Worm (Caenorhabditis elegans): ENCODE measurements around the gene K10B2.4.
A peak's percentile ranks its signal among the peaks of the same experiment; 100 is the strongest.

Gene K10B2.4

ce11 chrII:6386467-6386866, 25.7 kb upstream of the K10B2.4 start, which contains the start of gene F58F12.4:
F58F12.4 (plus strand) TSS chrII:6386767.
- no peak for TF ChIP-seq klf-2 (GFP tag; conservative IDR thresholded peaks at IDR 0.05)
- no peak for TF ChIP-seq flt-1 (GFP tag; IDR thresholded peaks at IDR 0.05)
- no peak for TF ChIP-seq ztf-23 (GFP tag; IDR thresholded peaks at IDR 0.05)
- TF ChIP-seq ztf-29 (GFP tag; IDR thresholded peaks at IDR 0.05): no peak
- TF ChIP-seq med-1 (GFP tag; optimal IDR thresholded peaks at IDR 0.05; ENCODE audit: insufficient read depth): no peak
- no peak for TF ChIP-seq tab-1 (GFP tag; IDR thresholded peaks at IDR 0.05)
- no peak for TF ChIP-seq ref-1 (GFP tag; conservative IDR thresholded peaks at IDR 0.05)
- TF ChIP-seq T22C8.4 (GFP tag; IDR thresholded peaks at IDR 0.05): no peak
- TF ChIP-seq cog-1 (tag; optimal IDR thresholded peaks at IDR 0.05): no peak

DNA sequence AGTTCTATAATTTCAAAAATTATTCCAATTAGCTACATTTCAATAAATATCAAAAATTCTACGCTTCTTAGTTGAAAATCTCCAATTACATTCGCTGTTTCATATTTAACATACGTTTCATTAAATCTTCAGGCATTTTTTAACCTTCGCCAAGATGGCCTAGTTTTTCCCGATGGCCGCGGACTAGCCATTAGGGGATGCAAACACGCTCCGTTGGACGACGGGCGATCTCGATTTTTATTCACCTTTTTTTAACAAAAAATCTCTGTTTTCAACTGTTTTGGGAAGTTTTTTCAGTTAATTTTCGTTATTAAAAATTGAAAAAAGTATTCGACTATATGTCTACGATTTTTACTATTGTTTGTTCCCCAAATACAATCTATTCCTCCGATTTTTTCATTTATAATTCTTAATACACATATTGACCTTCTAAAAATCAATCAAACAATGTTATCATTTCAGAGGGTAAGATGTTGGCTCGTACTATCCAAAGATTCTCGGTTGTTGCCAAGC, 22.5 kb upstream of the K10B2.4 start, which contains the start of gene F58F12.1:
TSS of gene F58F12.1 (plus strand) at position 463 of the 513 bp plus-strand sequence.
- TF ChIP-seq flt-1 (GFP tag; IDR thresholded peaks at IDR 0.05): peak; percentile 47; the same call in 1 of the 2 replicates
- no peak for TF ChIP-seq tab-1 (GFP tag; IDR thresholded peaks at IDR 0.05)
- TF ChIP-seq ztf-29 (GFP tag; IDR thresholded peaks at IDR 0.05): no peak
- no peak for TF ChIP-seq ref-1 (GFP tag; conservative IDR thresholded peaks at IDR 0.05)

- TF ChIP-seq tab-1 (GFP tag; IDR thresholded peaks at IDR 0.05) (no peak), T22C8.4 (GFP tag; IDR thresholded peaks at IDR 0.05) (no peak), flt-1 (GFP tag; IDR thresholded peaks at IDR 0.05) (no peak), cog-1 (tag; optimal IDR thresholded peaks at IDR 0.05) (no peak), med-1 (GFP tag; optimal IDR thresholded peaks at IDR 0.05; ENCODE audit: insufficient read depth) (no peak), klf-2 (GFP tag; conservative IDR thresholded peaks at IDR 0.05) (no peak), ref-1 (GFP tag; conservative IDR thresholded peaks at IDR 0.05) (no peak), ztf-23 (GFP tag; IDR thresholded peaks at IDR 0.05) (no peak), ztf-29 (GFP tag; IDR thresholded peaks at IDR 0.05) (no peak)
Measured at ce11 chrII:6380866-6381265, 20.1 kb upstream of the K10B2.4 start, which contains the start of gene F58F12.12. F58F12.12 (plus strand) TSS chrII:6381166.

ce11 chrII:6379038-6379563, 18.3 kb upstream of the K10B2.4 start:
- TF ChIP-seq flt-1 (GFP tag; IDR thresholded peaks at IDR 0.05) (no peak), T22C8.4 (GFP tag; IDR thresholded peaks at IDR 0.05) (no peak), ztf-29 (GFP tag; IDR thresholded peaks at IDR 0.05) (no peak), med-1 (GFP tag; optimal IDR thresholded peaks at IDR 0.05; ENCODE audit: insufficient read depth) (no peak), ztf-23 (GFP tag; IDR thresholded peaks at IDR 0.05) (no peak), klf-2 (GFP tag; conservative IDR thresholded peaks at IDR 0.05) (no peak), ref-1 (GFP tag; conservative IDR thresholded peaks at IDR 0.05) (no peak), tab-1 (GFP tag; IDR thresholded peaks at IDR 0.05) (no peak), cog-1 (tag; optimal IDR thresholded peaks at IDR 0.05) (no peak)

DNA sequence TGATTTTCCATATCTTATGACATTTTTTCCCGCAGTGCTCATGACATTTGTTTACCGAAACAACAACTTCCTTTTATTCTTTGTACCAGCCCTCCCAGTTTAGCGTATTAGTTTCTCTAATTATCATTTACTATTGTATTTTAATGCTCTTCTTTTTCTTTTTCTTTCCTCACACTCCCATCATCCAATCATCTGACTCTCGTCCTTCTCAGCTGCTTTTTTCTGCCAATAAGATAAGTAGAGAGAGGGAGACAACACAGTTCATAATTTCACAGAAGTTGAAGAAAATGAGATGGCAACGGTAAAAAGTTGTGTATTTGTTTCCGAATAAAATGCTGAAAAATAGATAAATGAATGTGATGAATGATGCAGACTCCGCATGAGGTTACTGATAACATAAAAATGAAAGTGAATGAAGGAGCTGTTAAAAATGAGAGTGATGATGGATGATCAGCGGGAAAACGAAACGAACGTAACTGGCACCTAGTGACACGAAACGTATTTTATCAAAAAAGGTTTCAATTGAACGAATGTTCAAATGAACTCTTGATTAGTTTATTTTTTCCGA, 16.7 kb upstream of the K10B2.4 start:
- no peak for TF ChIP-seq ref-1 (GFP tag; conservative IDR thresholded peaks at IDR 0.05)

- no peak for TF ChIP-seq tab-1 (GFP tag; IDR thresholded peaks at IDR 0.05)
- TF ChIP-seq med-1 (GFP tag; optimal IDR thresholded peaks at IDR 0.05; ENCODE audit: insufficient read depth): no peak
- no peak for TF ChIP-seq T22C8.4 (GFP tag; IDR thresholded peaks at IDR 0.05)
Measured at ce11 chrII:6376693-6377092, 15.9 kb upstream of the K10B2.4 start.

ce11 chrII:6374646-6375045, 13.9 kb upstream of the K10B2.4 start:
- TF ChIP-seq klf-2 (GFP tag; conservative IDR thresholded peaks at IDR 0.05) (no peak), ztf-29 (GFP tag; IDR thresholded peaks at IDR 0.05) (no peak), cog-1 (tag; optimal IDR thresholded peaks at IDR 0.05) (no peak)

ce11 chrII:6373361-6373760, 12.6 kb upstream of the K10B2.4 start:
- TF ChIP-seq klf-2 (GFP tag; conservative IDR thresholded peaks at IDR 0.05) (no peak), cog-1 (tag; optimal IDR thresholded peaks at IDR 0.05) (no peak), ref-1 (GFP tag; conservative IDR thresholded peaks at IDR 0.05) (no peak), flt-1 (GFP tag; IDR thresholded peaks at IDR 0.05) (no peak), T22C8.4 (GFP tag; IDR thresholded peaks at IDR 0.05) (no peak), med-1 (GFP tag; optimal IDR thresholded peaks at IDR 0.05; ENCODE audit: insufficient read depth) (no peak), tab-1 (GFP tag; IDR thresholded peaks at IDR 0.05) (no peak), ztf-29 (GFP tag; IDR thresholded peaks at IDR 0.05) (no peak), ztf-23 (GFP tag; IDR thresholded peaks at IDR 0.05) (no peak)

- TF ChIP-seq ztf-23 (GFP tag; IDR thresholded peaks at IDR 0.05): no peak
- TF ChIP-seq flt-1 (GFP tag; IDR thresholded peaks at IDR 0.05): no peak
- no peak for TF ChIP-seq med-1 (GFP tag; optimal IDR thresholded peaks at IDR 0.05; ENCODE audit: insufficient read depth)
- TF ChIP-seq cog-1 (tag; optimal IDR thresholded peaks at IDR 0.05): no peak
- TF ChIP-seq ztf-29 (GFP tag; IDR thresholded peaks at IDR 0.05): no peak
- no peak for TF ChIP-seq klf-2 (GFP tag; conservative IDR thresholded peaks at IDR 0.05)
- TF ChIP-seq ref-1 (GFP tag; conservative IDR thresholded peaks at IDR 0.05): no peak
Measured at ce11 chrII:6371003-6371402, 10.2 kb upstream of the K10B2.4 start, which contains the start of gene lin-23. lin-23 (plus strand) TSS chrII:6371303.

- TF ChIP-seq klf-2 (GFP tag; conservative IDR thresholded peaks at IDR 0.05) (no peak), ztf-29 (GFP tag; IDR thresholded peaks at IDR 0.05) (no peak), ref-1 (GFP tag; conservative IDR thresholded peaks at IDR 0.05) (no peak), ztf-23 (GFP tag; IDR thresholded peaks at IDR 0.05) (no peak), med-1 (GFP tag; optimal IDR thresholded peaks at IDR 0.05; ENCODE audit: insufficient read depth) (no peak), T22C8.4 (GFP tag; IDR thresholded peaks at IDR 0.05) (peak; percentile 59), tab-1 (GFP tag; IDR thresholded peaks at IDR 0.05) (no peak), flt-1 (GFP tag; IDR thresholded peaks at IDR 0.05) (no peak), cog-1 (tag; optimal IDR thresholded peaks at IDR 0.05) (peak; percentile 57)
Measured at ce11 chrII:6370110-6370509, 9.4 kb upstream of the K10B2.4 start.

Measured in whole organism, midembryonic.